Worm (Caenorhabditis elegans): ENCODE measurements around the gene msp-32.

DNA sequence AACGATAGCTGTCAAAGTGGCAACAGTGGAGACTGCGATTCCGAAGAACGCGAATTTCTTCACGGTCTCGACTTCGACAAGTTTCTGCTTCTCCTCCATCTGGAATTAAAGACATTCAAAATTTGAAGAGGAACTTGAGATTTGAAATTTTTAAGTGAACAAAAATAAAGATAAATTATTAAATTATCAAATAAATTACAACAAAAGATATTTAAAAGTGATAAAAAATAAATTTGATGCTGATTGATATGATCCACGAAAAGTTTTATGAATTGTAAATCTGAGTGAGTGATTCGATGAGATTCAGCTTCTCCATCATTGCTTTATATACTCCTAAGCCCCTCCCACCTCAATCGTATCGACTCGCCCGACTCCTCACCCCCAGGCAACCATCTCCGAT is 31.2 kb upstream of the msp-32 start, which contains the start of gene col-17:
- TF ChIP-seq F39B2.1 (GFP tag; IDR thresholded peaks at IDR 0.05) (no peak), Y79H2A.3 (GFP tag; conservative IDR thresholded peaks at IDR 0.05) (no peak)
